Fruit fly (Drosophila melanogaster): ENCODE results near the gene sens-2.

The sens-2 gene

DNA sequence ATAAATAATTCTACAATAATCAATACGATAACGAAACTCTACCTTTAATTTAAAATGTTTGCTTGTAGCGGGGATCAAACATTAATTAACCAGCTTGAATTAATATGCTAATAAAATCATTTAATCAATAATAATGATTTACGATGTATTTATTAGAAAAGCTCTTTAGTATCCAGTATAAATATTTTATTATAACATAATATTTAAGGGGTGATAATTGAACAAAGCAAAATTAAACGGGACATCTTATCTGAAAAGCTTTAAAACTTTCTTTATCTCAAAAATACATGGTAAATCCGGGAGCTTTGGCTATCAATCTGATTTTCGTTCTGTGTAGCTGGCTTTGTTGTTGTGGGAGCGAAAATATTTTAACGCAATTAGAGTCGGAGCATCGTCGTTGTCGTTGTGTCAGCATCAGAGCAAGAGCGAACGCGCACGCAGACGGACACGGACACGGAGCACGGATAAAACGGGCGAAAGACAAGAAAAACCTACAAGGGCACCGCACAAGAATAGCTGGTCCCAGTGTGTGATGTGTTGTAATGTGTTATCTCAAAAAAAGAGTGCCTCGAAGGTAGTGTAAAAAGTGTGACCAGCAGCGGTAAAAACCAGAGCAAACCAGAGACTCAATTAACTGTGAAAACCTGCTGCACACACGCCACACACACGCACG, 52.9 kb downstream of the sens-2 start, which contains the start of gene Nlg2 (continued):
- TF ChIP-seq dysf (GFP tag; IDR thresholded peaks at IDR 0.05) (peak; percentile 58; the same call in 2 of the 3 replicates), run (tag; optimal IDR thresholded peaks at IDR 0.05) (peak; percentile 16), CG1233 (GFP tag; optimal IDR thresholded peaks at IDR 0.05) (peak; percentile 59), B-H2 (GFP tag; optimal IDR thresholded peaks at IDR 0.05) (peak; percentile 21), CG7271 (tag; optimal IDR thresholded peaks at IDR 0.05) (no peak), sob (GFP tag; IDR thresholded peaks at IDR 0.05) (no peak), Dek (tag; optimal IDR thresholded peaks at IDR 0.05) (peak; percentile 48), Deaf1 (tag; optimal IDR thresholded peaks at IDR 0.05) (peak; percentile 27), CG7556 (GFP tag; optimal IDR thresholded peaks at IDR 0.05) (peak; percentile 90), sd (tag; optimal IDR thresholded peaks at IDR 0.05) (no peak), Ptx1 (GFP tag; IDR thresholded peaks at IDR 0.05) (peak; percentile 60), Trl (optimal IDR thresholded peaks at IDR 0.05) (peak in 1 of 2 experiments; percentile 45), Trl (GFP tag; optimal IDR thresholded peaks at IDR 0.05) (no peak), CG15514 (GFP tag; optimal IDR thresholded peaks at IDR 0.05) (peak; percentile 6), az2 (GFP tag; optimal IDR thresholded peaks at IDR 0.05) (peak; percentile 20), dmrt99B (tag; optimal IDR thresholded peaks at IDR 0.05) (peak; percentile 82), gce (GFP tag; IDR thresholded peaks at IDR 0.05) (no peak), crp (GFP tag; optimal IDR thresholded peaks at IDR 0.05) (no peak), CG6765 (GFP tag; optimal IDR thresholded peaks at IDR 0.05) (peak; percentile 63), CG8281 (tag; optimal IDR thresholded peaks at IDR 0.05) (peak; percentile 17), Eip74EF (GFP tag; optimal IDR thresholded peaks at IDR 0.05) (peak in 1 of 2 experiments; percentile 70)

All from whole organism, embryonic.